Fruit fly (Drosophila melanogaster) whole organism, embryonic: ENCODE results near the gene nol.

Experiments used
- ATbp ChIP-seq: fragments of 200-800 bp; sonication (Bioruptor generic); optimal IDR thresholded peaks from 2 replicates; lab custom pipeline; 2017; ENCODE audit warnings: missing biosample characterization, mild to moderate bottlenecking, missing genetic modification characterization, missing genetic modification reagents
- Abd-B ChIP-seq: fragments of 200-800 bp; sonication (Bioruptor generic); optimal IDR thresholded peaks from 2 replicates; lab custom pipeline; 2018; ENCODE audit warnings: missing biosample characterization, mild to moderate bottlenecking, missing genetic modification characterization, moderate library complexity
- Adf1 ChIP-seq: fragments of 200-800 bp; sonication (Bioruptor generic); IDR thresholded peaks from 2 replicates; pipeline ENCODE4 v1.3.6; 2022; ENCODE audit warnings: missing biosample characterization, missing genetic modification characterization
- BtbVII ChIP-seq: fragments of 200-800 bp; sonication (Bioruptor generic); optimal IDR thresholded peaks from 3 replicates; lab custom pipeline; 2017; ENCODE audit warnings: missing biosample characterization, mild to moderate bottlenecking, missing genetic modification characterization
- CG10321 ChIP-seq: fragments of 200-800 bp; sonication (Bioruptor generic); IDR thresholded peaks from 2 replicates; pipeline ENCODE4 v1.3.6; 2022; ENCODE audit warnings: missing biosample characterization, missing genetic modification characterization
- CG10979 ChIP-seq: fragments of 200-800 bp; sonication (Bioruptor generic); optimal IDR thresholded peaks from 2 replicates; lab custom pipeline; 2018; ENCODE audit warnings: missing biosample characterization, mild to moderate bottlenecking, missing genetic modification characterization, moderate library complexity
- CG11093 ChIP-seq: fragments of 200-800 bp; sonication (Bioruptor generic); IDR thresholded peaks from 3 replicates; pipeline ENCODE4 v1.3.6; 2022; ENCODE audit warnings: missing biosample characterization, missing genetic modification characterization
- CG13296 ChIP-seq: fragments of 200-800 bp; sonication (Bioruptor generic); optimal IDR thresholded peaks from 3 replicates; lab custom pipeline; 2018; ENCODE audit warnings: missing biosample characterization, mild to moderate bottlenecking, missing genetic modification characterization
- CG14710 ChIP-seq: fragments of 200-800 bp; sonication (Bioruptor generic); optimal IDR thresholded peaks from 3 replicates; lab custom pipeline; 2019; ENCODE audit warnings: missing biosample characterization, mild to moderate bottlenecking, missing genetic modification characterization, moderate library complexity
- CG15514 ChIP-seq: fragments of 200-800 bp; sonication (Bioruptor generic); optimal IDR thresholded peaks from 3 replicates; lab custom pipeline; 2017; ENCODE audit warnings: missing biosample characterization, missing genetic modification characterization, mild to moderate bottlenecking, moderate library complexity, missing genetic modification reagents
- CG17829 ChIP-seq: fragments of 200-800 bp; optimal IDR thresholded peaks from 2 replicates; lab custom pipeline; 2019; ENCODE audit warnings: missing biosample characterization, mild to moderate bottlenecking, missing genetic modification characterization, moderate library complexity
- CG1792 ChIP-seq: fragments of 200-800 bp; sonication (Bioruptor generic); optimal IDR thresholded peaks from 2 replicates; lab custom pipeline; 2016; ENCODE audit warnings: missing biosample characterization, missing genetic modification characterization
- CG2712 ChIP-seq: fragments of 200-800 bp; optimal IDR thresholded peaks from 3 replicates; lab custom pipeline; 2019; ENCODE audit warnings: missing biosample characterization, mild to moderate bottlenecking, missing genetic modification characterization, moderate library complexity
- CG3407 ChIP-seq: fragments of 200-800 bp; sonication (Bioruptor generic); optimal IDR thresholded peaks from 2 replicates; lab custom pipeline; 2018; ENCODE audit warnings: missing biosample characterization, mild to moderate bottlenecking, missing genetic modification characterization
- CG3995 ChIP-seq: fragments of 200-800 bp; sonication (Bioruptor generic); optimal IDR thresholded peaks from 3 replicates; lab custom pipeline; 2016; ENCODE audit warnings: missing biosample characterization, missing genetic modification characterization
- CG4424 ChIP-seq: fragments of 200-800 bp; sonication (Bioruptor generic); optimal IDR thresholded peaks from 3 replicates; lab custom pipeline; 2016; ENCODE audit warnings: missing biosample characterization, missing genetic modification characterization
- CG4730 ChIP-seq: fragments of 200-800 bp; sonication (Bioruptor generic); IDR thresholded peaks from 2 replicates; pipeline ENCODE4 v1.3.6; 2022; ENCODE audit warnings: missing biosample characterization, missing genetic modification characterization
- CG4854 ChIP-seq: fragments of 200-800 bp; sonication (Bioruptor generic); optimal IDR thresholded peaks from 2 replicates; lab custom pipeline; 2016; ENCODE audit warnings: missing biosample characterization, missing genetic modification characterization, inconsistent platforms
- CG5180 ChIP-seq: fragments of 200-800 bp; sonication (Bioruptor generic); optimal IDR thresholded peaks from 3 replicates; lab custom pipeline; 2017; ENCODE audit warnings: missing biosample characterization, missing genetic modification characterization, mild to moderate bottlenecking, moderate library complexity, missing genetic modification reagents
- CG6813 ChIP-seq: fragments of 200-800 bp; sonication (Bioruptor generic); optimal IDR thresholded peaks from 2 replicates; lab custom pipeline; 2017; ENCODE audit warnings: missing biosample characterization, missing genetic modification characterization, mild to moderate bottlenecking, moderate library complexity, missing genetic modification reagents
- CG7556 ChIP-seq: fragments of 200-800 bp; sonication (Bioruptor generic); optimal IDR thresholded peaks from 2 replicates; lab custom pipeline; 2017; ENCODE audit warnings: missing biosample characterization, mild to moderate bottlenecking, missing genetic modification characterization
- CG8388 ChIP-seq: fragments of 200-800 bp; sonication (Bioruptor generic); optimal IDR thresholded peaks from 2 replicates; lab custom pipeline; 2019; ENCODE audit warnings: missing biosample characterization, mild to moderate bottlenecking, missing genetic modification characterization, moderate library complexity
- CG8765 ChIP-seq: fragments of 200-800 bp; sonication (Bioruptor generic); IDR thresholded peaks from 2 replicates; pipeline ENCODE4 v1.3.6; 2022; ENCODE audit warnings: missing biosample characterization, missing genetic modification characterization
- CG9797 ChIP-seq: fragments of 200-800 bp; sonication (Bioruptor generic); optimal IDR thresholded peaks from 3 replicates; lab custom pipeline; 2018; ENCODE audit warnings: missing biosample characterization, mild to moderate bottlenecking, missing genetic modification characterization
- Camta ChIP-seq: fragments of 200-800 bp; sonication (Bioruptor generic); optimal IDR thresholded peaks from 2 replicates; lab custom pipeline; 2016; ENCODE audit warnings: missing biosample characterization, missing genetic modification characterization
- Elba2 ChIP-seq: fragments of 200-800 bp; sonication (Bioruptor generic); optimal IDR thresholded peaks from 3 replicates; lab custom pipeline; 2016; ENCODE audit warnings: missing biosample characterization, missing genetic modification characterization
- Fer1 ChIP-seq: fragments of 200-800 bp; sonication (Bioruptor generic); optimal IDR thresholded peaks from 2 replicates; lab custom pipeline; 2017; ENCODE audit warnings: missing biosample characterization, mild to moderate bottlenecking, missing genetic modification characterization
- Gsc ChIP-seq: fragments of 200-800 bp; sonication (Bioruptor generic); IDR thresholded peaks from 2 replicates; pipeline ENCODE4 v1.3.6; 2022; ENCODE audit warnings: missing biosample characterization, missing genetic modification characterization
- H15 ChIP-seq: fragments of 200-800 bp; sonication (Bioruptor generic); IDR thresholded peaks from 3 replicates; pipeline ENCODE4 v1.3.6; 2022; ENCODE audit warnings: missing biosample characterization, missing genetic modification characterization
- HmgD ChIP-seq: fragments of 200-800 bp; sonication (Bioruptor generic); optimal IDR thresholded peaks from 3 replicates; lab custom pipeline; 2016; ENCODE audit warnings: missing biosample characterization, missing genetic modification characterization
- HmgZ ChIP-seq: fragments of 200-800 bp; sonication (Bioruptor generic); optimal IDR thresholded peaks from 2 replicates; lab custom pipeline; 2018; ENCODE audit warnings: missing biosample characterization, mild to moderate bottlenecking, missing genetic modification characterization
- Max ChIP-seq: fragments of 200-800 bp; sonication (Bioruptor generic); optimal IDR thresholded peaks from 2 replicates; lab custom pipeline; 2016; ENCODE audit warnings: missing biosample characterization, mild to moderate bottlenecking, missing genetic modification characterization
- NK7.1 ChIP-seq: fragments of 200-800 bp; sonication (Bioruptor generic); optimal IDR thresholded peaks from 3 replicates; lab custom pipeline; 2016; ENCODE audit warnings: missing biosample characterization, missing genetic modification characterization
- ash1 ChIP-seq: fragments of 200-800 bp; sonication (Bioruptor generic); optimal IDR thresholded peaks from 2 replicates; lab custom pipeline; 2018; ENCODE audit warnings: missing biosample characterization, mild to moderate bottlenecking, missing genetic modification characterization
- bowl ChIP-seq: fragments of 200-800 bp; sonication (Bioruptor generic); IDR thresholded peaks from 2 replicates; pipeline ENCODE4 v1.3.6; 2022; ENCODE audit warnings: missing biosample characterization, missing genetic modification characterization
- bsh ChIP-seq, 2 experiments: fragments of 200-800 bp; sonication (Bioruptor generic); optimal IDR thresholded peaks; 2 replicates each; lab custom pipeline; 2017 to 2018; ENCODE audit warnings: mild to moderate bottlenecking in 2 of 2, missing biosample characterization in 2 of 2, missing genetic modification characterization in 2 of 2, moderate library complexity in 1 of 2
- caup ChIP-seq: fragments of 200-800 bp; sonication (Bioruptor generic); optimal IDR thresholded peaks from 3 replicates; lab custom pipeline; 2017; ENCODE audit warnings: missing biosample characterization, mild to moderate bottlenecking, missing genetic modification characterization, moderate library complexity; ENCODE audit not compliant: severe bottlenecking
- cwo ChIP-seq: fragments of 200-800 bp; sonication (Bioruptor generic); optimal IDR thresholded peaks from 3 replicates; lab custom pipeline; 2017; ENCODE audit warnings: missing biosample characterization, missing genetic modification characterization, mild to moderate bottlenecking, moderate library complexity, missing genetic modification reagents
- eyg ChIP-seq: fragments of 200-800 bp; sonication (Bioruptor generic); optimal IDR thresholded peaks from 3 replicates; lab custom pipeline; 2016; ENCODE audit warnings: missing biosample characterization, missing genetic modification characterization
- hth ChIP-seq: fragments of >200 bp; optimal IDR thresholded peaks from 2 replicates; lab custom pipeline; 2017; ENCODE audit warnings: inconsistent platforms
- jigr1 ChIP-seq: fragments of 200-800 bp; sonication (Bioruptor generic); IDR thresholded peaks from 3 replicates; pipeline ENCODE4 v1.3.6; 2022; ENCODE audit warnings: missing biosample characterization, missing genetic modification characterization
- luna ChIP-seq: fragments of 200-800 bp; sonication (Bioruptor generic); optimal IDR thresholded peaks from 2 replicates; lab custom pipeline; 2016; ENCODE audit warnings: missing biosample characterization, missing genetic modification characterization
- nerfin-1 ChIP-seq: fragments of 200-800 bp; sonication (Bioruptor generic); optimal IDR thresholded peaks from 3 replicates; lab custom pipeline; 2019; ENCODE audit warnings: missing biosample characterization, mild to moderate bottlenecking, missing genetic modification characterization, moderate library complexity
- org-1 ChIP-seq: fragments of 200-800 bp; sonication (Bioruptor generic); optimal IDR thresholded peaks from 2 replicates; lab custom pipeline; 2017; ENCODE audit warnings: missing biosample characterization, missing genetic modification characterization
- otp ChIP-seq: fragments of 200-800 bp; sonication (Bioruptor generic); IDR thresholded peaks from 3 replicates; pipeline ENCODE4, ENCODE4 v1.3.6; 2022; ENCODE audit warnings: missing biosample characterization, missing genetic modification characterization
- pita ChIP-seq: fragments of 200-800 bp; sonication (Bioruptor generic); optimal IDR thresholded peaks from 2 replicates; lab custom pipeline; 2017; ENCODE audit warnings: missing biosample characterization, mild to moderate bottlenecking, missing genetic modification characterization
- sens ChIP-seq: fragments of 200-800 bp; sonication (Bioruptor generic); peaks from one replicate; lab custom pipeline; 2016; ENCODE audit warnings: missing biosample characterization, missing genetic modification characterization
- ssp ChIP-seq: fragments of 200-800 bp; sonication (Bioruptor generic); IDR thresholded peaks from 2 replicates; pipeline ENCODE4 v1.3.6; 2022; ENCODE audit warnings: missing biosample characterization, missing genetic modification characterization
- stc ChIP-seq: fragments of 200-800 bp; sonication (Bioruptor generic); IDR thresholded peaks from 2 replicates; pipeline ENCODE4 v1.3.6; 2022; ENCODE audit warnings: missing biosample characterization, missing genetic modification characterization
- toy ChIP-seq: fragments of 200-800 bp; sonication (Bioruptor generic); IDR thresholded peaks from 2 replicates; pipeline ENCODE4 v1.3.6; 2022; ENCODE audit warnings: missing biosample characterization, missing genetic modification characterization
- unpg ChIP-seq: fragments of 200-800 bp; sonication (Bioruptor generic); optimal IDR thresholded peaks from 3 replicates; lab custom pipeline; 2018; ENCODE audit warnings: missing biosample characterization, mild to moderate bottlenecking, missing genetic modification characterization, moderate library complexity
- vfl ChIP-seq: fragments of 200-800 bp; sonication (Bioruptor generic); optimal IDR thresholded peaks from 2 replicates; lab custom pipeline; 2016; ENCODE audit warnings: missing biosample characterization, missing genetic modification characterization

The nol gene

dm6 chr3L:11107432-11107831 lies 23.2 kb upstream of the nol start, which contains the start of gene CG32073 (continued):
- TF ChIP-seq Max (GFP tag; lab: Kevin White, UChicago) (peak; percentile 35), CG10321 (GFP tag; lab: Robert Waterston, UW) (no peak), CG10979 (tag; lab: Kevin White, UChicago) (peak; percentile 33), CG3995 (GFP tag; lab: Kevin White, UChicago) (no peak), ash1 (no peak), jigr1 (no peak), hth (lab: Kevin White, UChicago) (no peak), Elba2 (no peak), CG4854 (GFP tag; lab: Kevin White, UChicago) (peak; percentile 28), CG2712 (tag; lab: Kevin White, UChicago) (peak; percentile 44), otp (GFP tag; lab: Robert Waterston, UW) (no peak), HmgD (no peak), CG8388 (GFP tag; lab: Kevin White, UChicago) (no peak), Abd-B (GFP tag; lab: Kevin White, UChicago) (no peak), stc (no peak), vfl (GFP tag; lab: Kevin White, UChicago) (no peak), CG4424 (peak; percentile 40), ssp (no peak), CG6813 (peak; percentile 55), BtbVII (no peak), CG3407 (peak; percentile 26), CG17829 (tag; lab: Kevin White, UChicago) (no peak), CG1792 (GFP tag; lab: Kevin White, UChicago) (peak; percentile 52), CG13296 (peak; percentile 55), Camta (GFP tag; lab: Kevin White, UChicago) (no peak), nerfin-1 (tag; lab: Kevin White, UChicago) (no peak), bsh (GFP tag; optimal IDR thresholded peaks at IDR 0.05; lab: Kevin White, UChicago) (no peak), sens (GFP tag; lab: Kevin White, UChicago) (no peak), ATbp (GFP tag; lab: Kevin White, UChicago) (peak; percentile 51), CG15514 (GFP tag; lab: Kevin White, UChicago) (no peak), toy (no peak), NK7.1 (GFP tag; lab: Kevin White, UChicago) (no peak), CG8765 (GFP tag; lab: Robert Waterston, UW) (no peak), CG9797 (no peak), org-1 (GFP tag; lab: Kevin White, UChicago) (peak; percentile 1), HmgZ (tag; lab: Kevin White, UChicago) (no peak), luna (GFP tag; lab: Kevin White, UChicago) (no peak), CG5180 (GFP tag; lab: Kevin White, UChicago) (peak; percentile 42), caup (GFP tag; lab: Kevin White, UChicago) (peak; percentile 38), H15 (GFP tag; lab: Robert Waterston, UW) (no peak), Gsc (no peak), cwo (peak; percentile 64), CG7556 (peak; percentile 17), CG14710 (tag; lab: Kevin White, UChicago) (peak; percentile 42), CG4730 (GFP tag; lab: Robert Waterston, UW) (no peak), bowl (GFP tag; lab: Robert Waterston, UW) (no peak), Fer1 (GFP tag; lab: Kevin White, UChicago) (peak; percentile 56), eyg (GFP tag; lab: Kevin White, UChicago) (no peak), pita (no peak), unpg (GFP tag; lab: Kevin White, UChicago) (peak; percentile 49), Adf1 (GFP tag; lab: Robert Waterston, UW) (no peak), CG11093 (GFP tag; lab: Robert Waterston, UW) (no peak)
